Fruit fly (Drosophila melanogaster): Measurements from ENCODE around the gene Cbl.

dm6 chr3L:8395630-8396168 is 29.1 kb upstream of the Cbl start, which contains the start of gene CG7120:
- TF ChIP-seq bab1 (GFP tag; optimal IDR thresholded peaks at IDR 0.05) = no peak
- TF ChIP-seq toe (GFP tag; optimal IDR thresholded peaks at IDR 0.05) = no peak
- no peak for TF ChIP-seq cnc (optimal IDR thresholded peaks at IDR 0.05)
- TF ChIP-seq cic (GFP tag; optimal IDR thresholded peaks at IDR 0.05) = peak; percentile 2
- TF ChIP-seq Hr96 (GFP tag; optimal IDR thresholded peaks at IDR 0.05) = peak; percentile 8
- no peak for TF ChIP-seq CG12768 (GFP tag; optimal IDR thresholded peaks at IDR 0.05)
- TF ChIP-seq CG1620 (GFP tag; optimal IDR thresholded peaks at IDR 0.05) = no peak
- no peak for TF ChIP-seq CG11617 (GFP tag; optimal IDR thresholded peaks at IDR 0.05)
- no peak for TF ChIP-seq ovo (GFP tag; optimal IDR thresholded peaks at IDR 0.05)
- TF ChIP-seq kay (GFP tag; ENCODE audit: borderline replicate concordance) = no peak
